Worm (Caenorhabditis elegans) whole organism, L2 larva: ENCODE measurements around the gene F32H5.4.

Experiments
- ama-1 ChIP-seq: fragments of 150-350 bp; optimal IDR thresholded peaks from 2 replicates; lab custom pipeline; 2018; ENCODE audit warnings: inconsistent platforms
- fos-1 ChIP-seq: fragments of 150-350 bp; optimal IDR thresholded peaks from 2 replicates; lab custom pipeline; 2014; ENCODE audit warnings: missing biosample characterization, missing genetic modification characterization
- nhr-10 ChIP-seq: sonication (generic microtip); optimal IDR thresholded peaks from 2 replicates; lab custom pipeline; 2017; ENCODE audit warnings: missing biosample characterization, missing genetic modification characterization
- nhr-12 ChIP-seq: fragments of 150-350 bp; optimal IDR thresholded peaks from 2 replicates; lab custom pipeline; 2014; ENCODE audit warnings: missing biosample characterization, missing genetic modification characterization
- unc-62 ChIP-seq: fragments of 150-350 bp; optimal IDR thresholded peaks from 2 replicates; lab custom pipeline; 2014; ENCODE audit warnings: missing biosample characterization, missing genetic modification reagents, missing genetic modification characterization
- ztf-11 ChIP-seq: sonication (generic microtip); optimal IDR thresholded peaks from 2 replicates; lab custom pipeline; 2017; ENCODE audit warnings: missing biosample characterization, missing genetic modification characterization

DNA sequence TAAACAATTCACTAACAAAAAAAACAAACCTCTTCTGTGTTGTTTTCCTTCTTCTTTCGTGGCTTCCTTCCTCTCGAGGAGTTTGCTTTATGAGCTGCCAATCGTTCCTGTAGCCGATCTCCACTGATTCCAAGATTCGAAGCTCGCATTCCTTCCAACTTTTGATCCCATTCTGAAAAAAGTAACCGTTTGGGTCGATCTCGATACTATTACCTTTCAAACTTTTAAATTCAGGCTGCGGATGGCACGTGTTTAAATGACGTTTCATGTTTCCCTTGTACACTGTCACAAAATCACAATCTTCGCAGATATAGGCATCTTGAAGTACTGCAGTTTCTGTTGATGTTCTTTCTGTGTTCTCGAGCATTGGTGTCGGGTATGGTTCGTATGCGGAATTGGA lies 27.1 kb downstream of the F32H5.4 start:
- TF ChIP-seq fos-1 (tag; lab: Kevin White, UChicago) = no peak
- TF ChIP-seq nhr-12 (tag; lab: Kevin White, UChicago) = no peak
- no peak for TF ChIP-seq unc-62 (GFP tag; lab: Kevin White, UChicago)
- TF ChIP-seq nhr-10 (tag; lab: Kevin White, UChicago) = no peak
- no peak for TF ChIP-seq ama-1 (lab: Kevin White, UChicago)
- no peak for TF ChIP-seq ztf-11 (tag; lab: Kevin White, UChicago)
